Worm (Caenorhabditis elegans): ENCODE results near the gene K04C1.2.

K04C1.2 gene

ce11 chrX:14241531-14241930 is 3.0 kb downstream of the K04C1.2 start:
- no peak for TF ChIP-seq aptf-2 (GFP tag; conservative IDR thresholded peaks at IDR 0.05)
- no peak for TF ChIP-seq nhr-90 (tag; optimal IDR thresholded peaks at IDR 0.05)
- no peak for TF ChIP-seq athp-1 (tag; optimal IDR thresholded peaks at IDR 0.05)
- TF ChIP-seq B0336.3 (GFP tag; IDR thresholded peaks at IDR 0.05), result no peak
- TF ChIP-seq bed-2 (GFP tag; IDR thresholded peaks at IDR 0.05), result no peak
- no peak for TF ChIP-seq madf-8 (GFP tag; conservative IDR thresholded peaks at IDR 0.05)
- no peak for TF ChIP-seq ceh-40 (GFP tag; IDR thresholded peaks at IDR 0.05)
- no peak for TF ChIP-seq atf-7 (tag; optimal IDR thresholded peaks at IDR 0.05)
- no peak for TF ChIP-seq Y79H2A.3 (GFP tag; conservative IDR thresholded peaks at IDR 0.05)

DNA sequence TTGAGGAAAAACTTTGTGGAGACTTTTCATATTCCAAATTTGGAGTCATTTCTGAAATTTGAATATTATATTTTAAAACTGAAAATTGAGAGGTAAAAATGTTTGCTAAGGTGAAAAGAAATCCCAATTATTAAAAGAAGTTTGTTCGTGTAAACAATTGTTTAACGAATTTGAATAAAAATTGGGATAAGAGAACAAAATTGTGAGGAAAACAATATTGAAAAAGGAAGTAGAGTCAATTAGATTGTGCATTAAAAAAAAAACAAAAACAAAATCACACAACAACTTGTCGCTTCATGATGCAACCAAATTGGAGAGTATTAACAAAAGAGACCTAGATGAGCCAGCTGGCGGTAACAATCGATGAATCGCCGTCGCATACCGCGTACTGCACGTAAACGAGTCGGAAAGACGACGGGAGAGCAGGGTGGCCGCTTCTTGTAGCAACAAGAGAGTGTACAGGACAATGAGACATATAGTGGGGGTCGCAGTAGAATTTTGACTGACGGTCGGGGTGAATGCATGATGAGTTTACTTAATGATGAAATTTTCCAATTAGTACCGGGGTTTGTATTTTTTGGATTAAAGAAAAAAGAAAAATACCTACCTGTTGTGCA is 4.9 kb downstream of the K04C1.2 start, which contains the start of gene K04C1.3:
Gene K04C1.3 (minus strand): TSS at position 51 of the 617 bp plus-strand sequence.
- TF ChIP-seq him-1 (tag; optimal IDR thresholded peaks at IDR 0.05) (no peak), nhr-80 (tag; optimal IDR thresholded peaks at IDR 0.05) (peak; percentile 54)

- TF ChIP-seq hlh-26 (GFP tag; conservative IDR thresholded peaks at IDR 0.05) (no peak), nhr-80 (tag; optimal IDR thresholded peaks at IDR 0.05) (peak; percentile 6)
Measured at ce11 chrX:14244493-14244892, 6.0 kb downstream of the K04C1.2 start.

DNA sequence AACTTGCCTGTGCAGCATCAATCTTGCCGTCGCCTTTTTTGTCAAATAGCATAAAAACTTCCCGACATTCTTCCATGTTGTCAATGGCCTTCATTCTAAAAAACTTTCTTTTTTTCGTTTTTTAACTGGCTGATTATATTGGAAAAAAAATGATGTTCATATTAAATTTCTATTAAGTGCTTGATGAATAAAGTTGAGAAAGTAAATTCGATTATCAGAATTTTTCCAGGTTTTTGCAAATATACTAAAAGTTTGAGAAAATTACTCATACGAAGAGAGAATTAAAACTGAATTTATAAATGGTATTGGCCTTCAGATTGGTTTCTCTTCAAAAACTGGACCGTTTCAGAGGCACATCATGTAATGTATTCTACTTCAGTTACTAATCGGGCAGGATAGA is 8.0 kb downstream of the K04C1.2 start, which contains the start of gene mlc-6:
Gene mlc-6 (minus strand): TSS at position 101 of the 400 bp plus-strand sequence.
- TF ChIP-seq ceh-91 (GFP tag; IDR thresholded peaks at IDR 0.05) (no peak), egl-18 (GFP tag; IDR thresholded peaks at IDR 0.05) (no peak), Y95B8A.8 (GFP tag; IDR thresholded peaks at IDR 0.05) (no peak), F10E7.11 (tag; optimal IDR thresholded peaks at IDR 0.05) (no peak), lin-54 (GFP tag; optimal IDR thresholded peaks at IDR 0.05) (no peak), ceh-58 (GFP tag; IDR thresholded peaks at IDR 0.05) (no peak), K12H6.12 (tag; optimal IDR thresholded peaks at IDR 0.05) (no peak), madf-10 (tag; optimal IDR thresholded peaks at IDR 0.05) (no peak), Y53G8AR.9 (GFP tag; conservative IDR thresholded peaks at IDR 0.05) (no peak), gei-17 (GFP tag; optimal IDR thresholded peaks at IDR 0.05) (no peak), ceh-40 (GFP tag; IDR thresholded peaks at IDR 0.05) (no peak), snpc-3.4 (tag; optimal IDR thresholded peaks at IDR 0.05) (no peak), madf-8 (GFP tag; conservative IDR thresholded peaks at IDR 0.05) (no peak), F22D6.2 (tag; optimal IDR thresholded peaks at IDR 0.05) (no peak), lir-1 (GFP tag; conservative IDR thresholded peaks at IDR 0.05) (no peak), egrh-3 (GFP tag; IDR thresholded peaks at IDR 0.05) (no peak), F39B2.1 (GFP tag; IDR thresholded peaks at IDR 0.05) (no peak), sea-2 (GFP tag; IDR thresholded peaks at IDR 0.05) (no peak), him-1 (tag; optimal IDR thresholded peaks at IDR 0.05) (no peak)

ce11 chrX:14247436-14248103 is 9.1 kb downstream of the K04C1.2 start, which contains the start of gene K04C1.5:
K04C1.5 (plus strand) TSS chrX:14248053.
- TF ChIP-seq rec-8 (tag; optimal IDR thresholded peaks at IDR 0.05), result no peak
- TF ChIP-seq hlh-12 (tag; optimal IDR thresholded peaks at IDR 0.05), result no peak
- no peak for TF ChIP-seq ztf-22 (GFP tag; optimal IDR thresholded peaks at IDR 0.05)
- TF ChIP-seq mxl-1 (tag; optimal IDR thresholded peaks at IDR 0.05), result no peak
- TF ChIP-seq bed-1 (GFP tag; IDR thresholded peaks at IDR 0.05), result no peak
- peak; percentile 77 for TF ChIP-seq efl-1 (GFP tag; optimal IDR thresholded peaks at IDR 0.05)
- TF ChIP-seq xnd-1 (tag; optimal IDR thresholded peaks at IDR 0.05), result peak; percentile 17
- no peak for TF ChIP-seq repo-1 (tag; optimal IDR thresholded peaks at IDR 0.05)
- TF ChIP-seq B0019.2 (GFP tag; conservative IDR thresholded peaks at IDR 0.05), result no peak
- no peak for TF ChIP-seq nhr-27 (tag; optimal IDR thresholded peaks at IDR 0.05)
- TF ChIP-seq madf-8 (GFP tag; conservative IDR thresholded peaks at IDR 0.05), result peak; percentile 56; the same call in 1 of the 2 replicates
- TF ChIP-seq unc-62 (GFP tag; optimal IDR thresholded peaks at IDR 0.05), result no peak
- TF ChIP-seq dpl-1 (GFP tag; optimal IDR thresholded peaks at IDR 0.05), result peak; percentile 48
- TF ChIP-seq madf-6 (GFP tag; IDR thresholded peaks at IDR 0.05), result peak; percentile 77
- TF ChIP-seq snpc-4 (GFP tag; optimal IDR thresholded peaks at IDR 0.05), result no peak
- TF ChIP-seq snpc-4 (tag; optimal IDR thresholded peaks at IDR 0.05), result no peak

Data from whole organism, young adult.